Worm (Caenorhabditis elegans) whole organism, L3 larva: ENCODE results near the gene cest-9.2.

Experiments used
- ceh-82 ChIP-seq: fragments of 150-350 bp; optimal IDR thresholded peaks from 2 replicates; lab custom pipeline; 2014; ENCODE audit warnings: missing biosample characterization, missing genetic modification characterization
- egl-27 ChIP-seq: sonication (generic microtip); optimal IDR thresholded peaks from 4 replicates; lab custom pipeline; 2017; ENCODE audit warnings: missing biosample characterization, missing genetic modification reagents, missing genetic modification characterization
- nhr-76 ChIP-seq: fragments of 150-350 bp; sonication (generic microtip); optimal IDR thresholded peaks from 5 replicates; lab custom pipeline; 2014; ENCODE audit warnings: missing biosample characterization, missing genetic modification characterization
- skn-1 ChIP-seq: fragments of 150-350 bp; optimal IDR thresholded peaks from 2 replicates; lab custom pipeline; 2014; ENCODE audit warnings: missing biosample characterization, missing genetic modification characterization
- unc-39 ChIP-seq: sonication (generic microtip); optimal IDR thresholded peaks from 4 replicates; lab custom pipeline; 2017; ENCODE audit warnings: missing biosample characterization, missing genetic modification characterization

ce11 chrX:12216943-12217342 is 5.0 kb upstream of the cest-9.2 start, which contains the start of gene C23H4.8:
- TF ChIP-seq egl-27 (no peak), nhr-76 (tag; lab: Kevin White, UChicago) (no peak), skn-1 (tag; lab: Kevin White, UChicago) (no peak), unc-39 (tag; lab: Kevin White, UChicago) (no peak), ceh-82 (no peak)
